Worm (Caenorhabditis elegans): ENCODE measurements around the gene srm-4.

srm-4 gene

ce11 chrV:14380242-14380641 is 47.0 kb downstream of the srm-4 start:
- TF ChIP-seq nhr-12 (tag; optimal IDR thresholded peaks at IDR 0.05) (no peak), unc-62 (GFP tag; optimal IDR thresholded peaks at IDR 0.05) (no peak), elt-3 (tag; optimal IDR thresholded peaks at IDR 0.05) (no peak), peb-1 (tag; optimal IDR thresholded peaks at IDR 0.05) (no peak), lin-11 (tag; optimal IDR thresholded peaks at IDR 0.05) (no peak), ztf-4 (tag; optimal IDR thresholded peaks at IDR 0.05) (no peak), mab-5 (tag; optimal IDR thresholded peaks at IDR 0.05) (no peak), lin-39 (tag; optimal IDR thresholded peaks at IDR 0.05) (no peak), nhr-23 (tag; optimal IDR thresholded peaks at IDR 0.05) (no peak), nhr-10 (tag; optimal IDR thresholded peaks at IDR 0.05) (no peak), egl-27 (tag; optimal IDR thresholded peaks at IDR 0.05) (no peak), elt-1 (tag; optimal IDR thresholded peaks at IDR 0.05) (no peak), ztf-11 (tag; optimal IDR thresholded peaks at IDR 0.05) (no peak), skn-1 (tag; optimal IDR thresholded peaks at IDR 0.05) (no peak)

Data from whole organism, L2 larva.